Worm (Caenorhabditis elegans) whole organism, L3 larva: ENCODE measurements around the gene R09E10.2.

ENCODE experiments used
- ZK546.5 ChIP-seq: sonication (generic microtip); optimal IDR thresholded peaks from 2 replicates; lab custom pipeline; 2017; ENCODE audit warnings: missing biosample characterization, missing genetic modification characterization
- lin-39 ChIP-seq: fragments of 150-350 bp; optimal IDR thresholded peaks from 2 replicates; lab custom pipeline; 2018; ENCODE audit warnings: missing biosample characterization, missing genetic modification reagents, missing genetic modification characterization
- lsy-12 ChIP-seq: sonication (generic microtip); optimal IDR thresholded peaks from 2 replicates; lab custom pipeline; 2016; ENCODE audit warnings: mild to moderate bottlenecking, missing genetic modification characterization, missing compliant biosample characterization
- nhr-12 ChIP-seq: fragments of 150-350 bp; optimal IDR thresholded peaks from 2 replicates; lab custom pipeline; 2014; ENCODE audit warnings: missing biosample characterization, missing genetic modification characterization
- nhr-25 ChIP-seq: sonication (generic microtip); optimal IDR thresholded peaks from 2 replicates; lab custom pipeline; 2017; ENCODE audit warnings: missing biosample characterization, missing genetic modification characterization
- nhr-28 ChIP-seq: fragments of 150-350 bp; optimal IDR thresholded peaks from 2 replicates; lab custom pipeline; 2014; ENCODE audit warnings: missing biosample characterization, missing genetic modification characterization
- pqm-1 ChIP-seq: fragments of 150-350 bp; optimal IDR thresholded peaks from 2 replicates; lab custom pipeline; 2017; ENCODE audit warnings: missing biosample characterization, missing genetic modification characterization, inconsistent platforms

DNA sequence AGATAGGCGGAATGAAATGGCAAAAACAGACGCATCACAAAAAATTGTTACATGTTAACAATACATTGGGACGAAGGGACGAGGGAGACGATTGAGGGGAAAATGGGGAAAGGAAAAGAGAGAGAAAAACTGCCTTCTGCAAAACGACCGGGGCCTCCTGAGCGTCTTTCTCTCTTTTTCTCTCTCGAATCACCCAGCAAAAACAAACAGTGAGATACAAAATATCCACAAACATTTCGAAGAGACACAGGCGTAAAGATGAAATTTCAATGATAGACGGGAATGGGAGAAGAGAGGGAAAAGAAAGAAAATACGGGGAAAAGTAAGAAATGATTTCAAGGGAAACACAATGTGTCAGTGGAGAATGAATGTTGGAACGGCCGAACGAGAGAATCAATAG is 27.9 kb upstream of the R09E10.2 start:
- TF ChIP-seq lsy-12 (no peak), lin-39 (tag; lab: Kevin White, UChicago) (peak; percentile 41), pqm-1 (no peak), ZK546.5 (tag; lab: Kevin White, UChicago) (no peak), nhr-12 (tag; lab: Kevin White, UChicago) (no peak), nhr-28 (tag; lab: Kevin White, UChicago) (no peak), nhr-25 (tag; lab: Kevin White, UChicago) (no peak)
